Worm (Caenorhabditis elegans) whole organism, L4 larva: ENCODE data around the gene ZK180.5.

Source experiments
- D1046.2 ChIP-seq: fragments of 200-800 bp; sonication (Bioruptor generic); IDR thresholded peaks from 2 replicates; pipeline ENCODE4 v1.3.6; 2022; ENCODE audit warnings: missing genetic modification characterization, missing compliant biosample characterization
- T20F7.1 ChIP-seq: fragments of 200-800 bp; sonication (Bioruptor generic); optimal IDR thresholded peaks from 2 replicates; lab custom pipeline; 2018; ENCODE audit warnings: mild to moderate bottlenecking, missing genetic modification characterization, missing compliant biosample characterization
- Y5F2A.4 ChIP-seq: fragments of 200-800 bp; sonication (Bioruptor generic); optimal IDR thresholded peaks from 2 replicates; lab custom pipeline; 2018; ENCODE audit warnings: mild to moderate bottlenecking, missing genetic modification characterization, missing compliant biosample characterization
- duxl-1 ChIP-seq: sonication (generic microtip); optimal IDR thresholded peaks from 2 replicates; lab custom pipeline; 2016; ENCODE audit warnings: mild to moderate bottlenecking, missing genetic modification characterization, moderate library complexity, missing compliant biosample characterization; ENCODE audit not compliant: poor library complexity
- egl-27 ChIP-seq: sonication (generic microtip); optimal IDR thresholded peaks from 3 replicates; lab custom pipeline; 2017; ENCODE audit warnings: missing biosample characterization, missing genetic modification reagents, missing genetic modification characterization
- hmg-1.1 ChIP-seq: fragments of 200-800 bp; sonication (Bioruptor generic); IDR thresholded peaks from 2 replicates; pipeline ENCODE4 v1.3.6; 2022; ENCODE audit warnings: missing genetic modification reagents, missing genetic modification characterization, missing compliant biosample characterization
- lin-39 ChIP-seq: fragments of 150-350 bp; optimal IDR thresholded peaks from 2 replicates; lab custom pipeline; 2014; ENCODE audit warnings: missing biosample characterization, missing genetic modification reagents, missing genetic modification characterization
- madf-5 ChIP-seq, 2 experiments: fragments of 200-800 bp; sonication (Bioruptor generic); IDR thresholded peaks; 2 replicates each; pipeline ENCODE4 v1.3.6; 2022; ENCODE audit warnings: missing compliant biosample characterization in 2 of 2, missing genetic modification characterization in 2 of 2
- nhr-11 ChIP-seq: fragments of 150-350 bp; optimal IDR thresholded peaks from 2 replicates; lab custom pipeline; 2014; ENCODE audit warnings: missing biosample characterization, missing genetic modification characterization
- unc-39 ChIP-seq: sonication (generic microtip); optimal IDR thresholded peaks from 2 replicates; lab custom pipeline; 2017; ENCODE audit warnings: missing biosample characterization, missing genetic modification characterization
- unc-62 ChIP-seq, 3 experiments: fragments of 150-350 bp in 1 of 3; sonication (generic microtip); optimal IDR thresholded peaks in 2 of 3; peaks in 1 of 3; 1 replicate in 1 of 3; 2 replicates in 2 of 3; lab custom pipeline; 2014 to 2017; ENCODE audit warnings: missing biosample characterization in 3 of 3, missing genetic modification characterization in 3 of 3, missing genetic modification reagents in 3 of 3, missing genotype in 1 of 3

ce11 chrIV:4519714-4520113, 2.7 kb upstream of the ZK180.5 start:
- TF ChIP-seq Y5F2A.4 (GFP tag; lab: Kevin White, UChicago): no peak
- no peak for TF ChIP-seq nhr-11 (tag; lab: Kevin White, UChicago)
- TF ChIP-seq unc-39: no peak
- TF ChIP-seq duxl-1 (tag; lab: Kevin White, UChicago): no peak
- no peak for TF ChIP-seq unc-62 (GFP tag; optimal IDR thresholded peaks at IDR 0.05 in 1 of 2; lab: Kevin White, UChicago)
- no peak for TF ChIP-seq unc-62 (tag; optimal IDR thresholded peaks at IDR 0.05; lab: Kevin White, UChicago)
- TF ChIP-seq egl-27 (tag; lab: Kevin White, UChicago): no peak
- no peak for TF ChIP-seq D1046.2 (GFP tag; lab: Robert Waterston, UW)
- no peak for TF ChIP-seq T20F7.1 (GFP tag; lab: Kevin White, UChicago)
- no peak for TF ChIP-seq hmg-1.1 (GFP tag; lab: Robert Waterston, UW)
- TF ChIP-seq lin-39 (tag; lab: Kevin White, UChicago): no peak
- TF ChIP-seq madf-5 (GFP tag; IDR thresholded peaks at IDR 0.05; lab: Robert Waterston, UW): no peak
